Worm (Caenorhabditis elegans) whole organism, midembryonic: Measurements from ENCODE around the gene F44E5.2.

Experiments used
- T22C8.4 ChIP-seq: fragments of 200-800 bp; sonication (Bioruptor generic); IDR thresholded peaks from 2 replicates; pipeline ENCODE4 v1.3.6; 2022; ENCODE audit warnings: missing genetic modification characterization, missing compliant biosample characterization
- cog-1 ChIP-seq: sonication (generic microtip); optimal IDR thresholded peaks from 2 replicates; lab custom pipeline; 2016; ENCODE audit warnings: missing genetic modification characterization, missing compliant biosample characterization
- flt-1 ChIP-seq: fragments of 200-800 bp; sonication (Bioruptor generic); IDR thresholded peaks from 2 replicates; pipeline ENCODE4 v1.3.6; 2022; ENCODE audit warnings: missing genetic modification characterization, missing compliant biosample characterization
- klf-2 ChIP-seq: fragments of 200-800 bp; sonication (Bioruptor generic); conservative IDR thresholded peaks from 2 replicates; pipeline ENCODE4 v1.3.6; 2022; ENCODE audit warnings: missing genetic modification reagents, missing genetic modification characterization, missing compliant biosample characterization
- med-1 ChIP-seq: sonication (generic microtip); optimal IDR thresholded peaks from 2 replicates; lab custom pipeline; 2017; ENCODE audit warnings: missing genetic modification characterization, mild to moderate bottlenecking, missing compliant biosample characterization, antibody characterized with exemption, missing genetic modification reagents; ENCODE audit not compliant: insufficient read depth
- ref-1 ChIP-seq: fragments of 200-800 bp; sonication (Bioruptor generic); conservative IDR thresholded peaks from 2 replicates; pipeline ENCODE4 v1.3.6; 2022; ENCODE audit warnings: missing genetic modification reagents, missing genetic modification characterization, missing compliant biosample characterization
- tab-1 ChIP-seq: fragments of 200-800 bp; sonication (Bioruptor generic); IDR thresholded peaks from 2 replicates; pipeline ENCODE4 v1.3.6; 2022; ENCODE audit warnings: missing genetic modification characterization, missing compliant biosample characterization
- ztf-29 ChIP-seq: fragments of 200-800 bp; sonication (Bioruptor generic); IDR thresholded peaks from 2 replicates; pipeline ENCODE4 v1.3.6; 2022; ENCODE audit warnings: missing genetic modification reagents, missing genetic modification characterization, missing compliant biosample characterization

DNA sequence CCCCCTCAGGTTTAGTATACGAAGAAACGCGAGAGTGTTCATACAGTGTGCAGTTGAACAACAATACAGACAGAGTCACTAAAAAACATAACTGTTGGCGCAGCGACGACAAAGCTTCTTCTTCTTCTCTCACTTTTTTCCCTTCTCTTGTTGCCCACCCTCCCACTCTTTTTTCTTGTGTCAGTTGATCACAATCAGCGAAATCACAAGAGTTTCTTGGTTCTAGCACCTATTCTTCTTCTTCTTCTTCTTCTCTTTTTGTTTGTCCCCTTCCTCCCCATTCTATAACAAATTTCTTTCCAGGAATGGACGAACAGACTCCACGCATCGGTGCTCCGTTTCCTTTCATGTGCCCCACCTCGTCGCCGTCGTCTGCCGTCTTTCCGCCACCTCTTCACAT, 23.9 kb downstream of the F44E5.2 start, which contains the start of gene F43G6.4:
- no peak for TF ChIP-seq cog-1 (tag; lab: Kevin White, UChicago)
- TF ChIP-seq flt-1 (GFP tag; lab: Robert Waterston, UW): no peak
- TF ChIP-seq ref-1 (GFP tag; lab: Robert Waterston, UW): no peak
- TF ChIP-seq ztf-29: no peak
- no peak for TF ChIP-seq klf-2 (GFP tag; lab: Robert Waterston, UW)
- no peak for TF ChIP-seq med-1 (GFP tag; lab: Kevin White, UChicago)
- TF ChIP-seq T22C8.4 (GFP tag; lab: Robert Waterston, UW): no peak
- no peak for TF ChIP-seq tab-1 (GFP tag; lab: Robert Waterston, UW)
